Fruit fly (Drosophila melanogaster): Measurements from ENCODE around the gene U2af50.

U2af50 gene

dm6 chrX:16319558-16319924 is 39.3 kb downstream of the U2af50 start:
- no peak for TF ChIP-seq CG8478 (optimal IDR thresholded peaks at IDR 0.05)
- TF ChIP-seq CTCF (optimal IDR thresholded peaks at IDR 0.05) = no peak

dm6 chrX:16318858-16319557 is 39.8 kb downstream of the U2af50 start:
- no peak for TF ChIP-seq CTCF (optimal IDR thresholded peaks at IDR 0.05)
- no peak for TF ChIP-seq CG8478 (optimal IDR thresholded peaks at IDR 0.05)

- no peak for TF ChIP-seq CG8478 (optimal IDR thresholded peaks at IDR 0.05)
- TF ChIP-seq CTCF (optimal IDR thresholded peaks at IDR 0.05) = no peak
Observed at dm6 chrX:16313078-16313875, 45.6 kb downstream of the U2af50 start, which contains the start of the genes CG9915 and SWIP. CG9915 (minus strand) TSS chrX:16313138. SWIP (plus strand) TSS chrX:16313709.

dm6 chrX:16309764-16310163 is 49.1 kb downstream of the U2af50 start:
- TF ChIP-seq CTCF (optimal IDR thresholded peaks at IDR 0.05) = no peak

DNA sequence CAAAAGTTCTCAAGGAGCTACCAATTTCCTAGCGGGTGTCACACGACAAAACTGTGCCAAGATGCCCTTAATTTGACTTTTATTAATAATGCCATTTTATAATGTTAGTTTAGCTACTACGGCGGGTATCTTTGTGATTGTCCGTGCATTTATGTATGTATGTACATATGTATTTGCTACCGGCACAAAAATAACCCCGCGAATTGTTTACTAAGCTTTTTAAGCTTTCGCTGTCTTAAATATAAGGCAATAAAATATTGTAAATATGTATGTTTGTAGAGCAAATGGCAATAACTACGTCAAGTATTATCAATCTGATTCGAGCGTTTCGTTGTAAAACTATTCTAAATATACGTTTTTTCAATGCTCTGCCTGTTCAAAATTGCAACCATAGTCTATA is 49.9 kb downstream of the U2af50 start:
- no peak for TF ChIP-seq CG8478 (optimal IDR thresholded peaks at IDR 0.05)
- TF ChIP-seq CTCF (optimal IDR thresholded peaks at IDR 0.05) = no peak

DNA sequence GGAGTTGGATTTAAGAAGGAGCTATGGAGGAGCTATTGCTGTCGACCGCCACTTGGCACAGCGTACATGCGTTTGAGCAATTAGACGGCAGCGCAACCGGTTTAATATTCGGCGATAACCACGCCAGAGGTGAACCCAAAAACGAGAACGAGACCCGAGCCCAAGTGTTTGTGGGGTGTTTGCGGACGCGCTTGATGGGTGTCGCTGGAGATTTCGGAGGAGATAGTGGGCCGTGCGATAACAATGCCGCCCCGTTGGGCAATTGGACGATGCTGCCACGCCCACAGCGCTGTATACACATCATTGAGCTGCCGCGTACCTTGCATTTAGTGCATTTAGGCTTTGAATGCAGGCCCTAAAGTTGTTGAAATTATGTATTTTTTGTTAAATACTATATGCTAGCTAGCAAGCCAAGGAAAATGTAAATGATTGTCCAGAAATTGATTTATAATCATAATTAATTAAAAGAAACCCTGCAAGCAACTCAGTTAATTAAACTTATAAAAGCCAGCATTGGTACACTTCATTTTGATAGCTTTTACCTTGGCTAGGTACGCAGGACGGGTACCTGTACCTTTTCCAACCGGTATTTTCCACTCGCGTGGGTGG is 50.4 kb downstream of the U2af50 start, which contains the start of gene Had1:
TSS of gene Had1 (minus strand) at position 358 of the 609 bp plus-strand sequence.
- TF ChIP-seq CG8478 (optimal IDR thresholded peaks at IDR 0.05) (no peak), CTCF (optimal IDR thresholded peaks at IDR 0.05) (no peak)

All from S2 (cell line).